Worm (Caenorhabditis elegans) whole organism, L4/young adult: ENCODE results near the gene F07E5.12.

ENCODE experiments used
- dao-5 ChIP-seq: sonication (generic microtip); optimal IDR thresholded peaks from 2 replicates; lab custom pipeline; 2016; ENCODE audit warnings: missing genotype, missing genetic modification characterization, moderate library complexity, missing compliant biosample characterization
- him-1 ChIP-seq: sonication (generic microtip); optimal IDR thresholded peaks from 2 replicates; lab custom pipeline; 2016; ENCODE audit warnings: missing genotype, missing genetic modification reagents, missing genetic modification characterization, missing compliant biosample characterization

ce11 chrII:2031852-2032251, 35.9 kb upstream of the F07E5.12 start, which contains the start of gene bath-5:
- TF ChIP-seq him-1 (tag; lab: Kevin White, UChicago): no peak
- no peak for TF ChIP-seq dao-5 (tag; lab: Kevin White, UChicago)
